Worm (Caenorhabditis elegans): Measurements from ENCODE around the gene W10G11.1.
A peak's percentile ranks its signal among the peaks of the same experiment; 100 is the strongest.

W10G11.1 gene

ce11 chrII:3520988-3521850 lies 39.3 kb downstream of the W10G11.1 start, which contains the start of gene W09G10.9 (continued):
- TF ChIP-seq eyg-1 (tag; optimal IDR thresholded peaks at IDR 0.05) = peak; percentile 49
- peak; percentile 57 for TF ChIP-seq nfya-1 (tag; optimal IDR thresholded peaks at IDR 0.05)
- TF ChIP-seq K02D7.2 (tag; optimal IDR thresholded peaks at IDR 0.05) = peak; percentile 56
- peak; percentile 46 for TF ChIP-seq ahr-1 (tag; optimal IDR thresholded peaks at IDR 0.05)
- peak; percentile 48 for TF ChIP-seq sdc-2 (tag; optimal IDR thresholded peaks at IDR 0.05)
- peak; percentile 79 for TF ChIP-seq ceh-45 (GFP tag; IDR thresholded peaks at IDR 0.05)
- no peak for TF ChIP-seq lim-6 (tag; optimal IDR thresholded peaks at IDR 0.05)
- TF ChIP-seq ceh-9 (tag; optimal IDR thresholded peaks at IDR 0.05) = peak; percentile 6
- peak; percentile 73 for TF ChIP-seq ceh-18 (tag; optimal IDR thresholded peaks at IDR 0.05)
- TF ChIP-seq tbx-2 (tag; optimal IDR thresholded peaks at IDR 0.05) = peak; percentile 80
- TF ChIP-seq ama-1 (optimal IDR thresholded peaks at IDR 0.05) = no peak
- TF ChIP-seq tbx-7 (tag; optimal IDR thresholded peaks at IDR 0.05) = no peak
- peak; percentile 77 for TF ChIP-seq pha-2 (tag; optimal IDR thresholded peaks at IDR 0.05)
- TF ChIP-seq hlh-6 (tag; optimal IDR thresholded peaks at IDR 0.05) = peak; percentile 77
- TF ChIP-seq ceh-14 (tag; optimal IDR thresholded peaks at IDR 0.05) = peak; percentile 13
- TF ChIP-seq sox-2 (GFP tag; IDR thresholded peaks at IDR 0.05) = peak; percentile 88
- peak; percentile 26 for TF ChIP-seq K09A11.1 (tag; optimal IDR thresholded peaks at IDR 0.05; ENCODE audit: insufficient read depth)
- TF ChIP-seq unc-86 (tag; optimal IDR thresholded peaks at IDR 0.05) = peak; percentile 75
- TF ChIP-seq hlh-13 (GFP tag; optimal IDR thresholded peaks at IDR 0.05) = peak; percentile 54
- TF ChIP-seq unc-42 (tag; optimal IDR thresholded peaks at IDR 0.05) = no peak
- TF ChIP-seq pat-9 (tag; optimal IDR thresholded peaks at IDR 0.05) = peak; percentile 73
- peak; percentile 66 for TF ChIP-seq fkh-6 (tag; optimal IDR thresholded peaks at IDR 0.05)
- no peak for TF ChIP-seq pax-1 (tag; optimal IDR thresholded peaks at IDR 0.05)
- TF ChIP-seq rnt-1 (tag; optimal IDR thresholded peaks at IDR 0.05) = peak; percentile 63
- TF ChIP-seq C38D4.7 (GFP tag; optimal IDR thresholded peaks at IDR 0.05) = peak; percentile 63
- peak; percentile 50 for TF ChIP-seq ceh-2 (tag; optimal IDR thresholded peaks at IDR 0.05)

- no peak for TF ChIP-seq pax-1 (tag; optimal IDR thresholded peaks at IDR 0.05)
- TF ChIP-seq zip-5 (tag; optimal IDR thresholded peaks at IDR 0.05) = peak; percentile 65
- peak; percentile 67 for TF ChIP-seq C08G9.2 (tag; optimal IDR thresholded peaks at IDR 0.05)
- TF ChIP-seq hlh-6 (tag; optimal IDR thresholded peaks at IDR 0.05) = peak; percentile 85
- peak; percentile 65 for TF ChIP-seq sox-4 (tag; optimal IDR thresholded peaks at IDR 0.05)
- peak; percentile 67 for TF ChIP-seq pha-2 (tag; optimal IDR thresholded peaks at IDR 0.05)
- peak; percentile 68 for TF ChIP-seq ceh-19 (GFP tag; optimal IDR thresholded peaks at IDR 0.05)
- TF ChIP-seq F13H6.1 (tag; optimal IDR thresholded peaks at IDR 0.05) = peak; percentile 12
- TF ChIP-seq Y22D7AL.16 (tag; optimal IDR thresholded peaks at IDR 0.05) = peak; percentile 46
- peak; percentile 75 for TF ChIP-seq C38D4.7 (GFP tag; optimal IDR thresholded peaks at IDR 0.05)
- peak; percentile 88 for TF ChIP-seq dve-1 (tag; optimal IDR thresholded peaks at IDR 0.05)
- TF ChIP-seq rnt-1 (tag; optimal IDR thresholded peaks at IDR 0.05) = peak; percentile 34
- peak; percentile 43 for TF ChIP-seq lim-6 (tag; optimal IDR thresholded peaks at IDR 0.05)
- peak; percentile 77 for TF ChIP-seq ceh-6 (GFP tag; optimal IDR thresholded peaks at IDR 0.05)
- peak; percentile 1 for TF ChIP-seq T23F11.4 (GFP tag; optimal IDR thresholded peaks at IDR 0.05)
- TF ChIP-seq unc-3 (GFP tag; conservative IDR thresholded peaks at IDR 0.05) = no peak
- TF ChIP-seq unc-3 (tag; optimal IDR thresholded peaks at IDR 0.05) = peak; percentile 50
- no peak for TF ChIP-seq ceh-24 (tag; optimal IDR thresholded peaks at IDR 0.05)
- TF ChIP-seq ceh-9 (tag; optimal IDR thresholded peaks at IDR 0.05) = peak; percentile 27
- peak; percentile 67 for TF ChIP-seq ceh-2 (tag; optimal IDR thresholded peaks at IDR 0.05)
- TF ChIP-seq eyg-1 (tag; optimal IDR thresholded peaks at IDR 0.05) = peak; percentile 81
- TF ChIP-seq unc-86 (tag; optimal IDR thresholded peaks at IDR 0.05) = peak; percentile 69
- TF ChIP-seq pat-9 (tag; optimal IDR thresholded peaks at IDR 0.05) = peak; percentile 68
- TF ChIP-seq hlh-15 (tag; optimal IDR thresholded peaks at IDR 0.05) = peak; percentile 37
- peak; percentile 57 for TF ChIP-seq sdc-2 (tag; optimal IDR thresholded peaks at IDR 0.05)
- no peak; the same call in 1 of the 2 replicates for TF ChIP-seq sox-2 (GFP tag; IDR thresholded peaks at IDR 0.05)
- peak; percentile 76 for TF ChIP-seq tbx-2 (tag; optimal IDR thresholded peaks at IDR 0.05)
- TF ChIP-seq nhr-11 (tag; optimal IDR thresholded peaks at IDR 0.05) = no peak
- no peak for TF ChIP-seq ceh-22 (tag; optimal IDR thresholded peaks at IDR 0.05)
- peak; percentile 69 for TF ChIP-seq K09A11.1 (tag; optimal IDR thresholded peaks at IDR 0.05; ENCODE audit: insufficient read depth)
- TF ChIP-seq pag-3 (tag; optimal IDR thresholded peaks at IDR 0.05; ENCODE audit: borderline replicate concordance) = peak; percentile 19
- peak; percentile 53 for TF ChIP-seq syd-9 (tag; optimal IDR thresholded peaks at IDR 0.05)
- TF ChIP-seq pha-4 (tag; optimal IDR thresholded peaks at IDR 0.05) = no peak
- TF ChIP-seq gmeb-2 (tag; optimal IDR thresholded peaks at IDR 0.05) = peak; percentile 52
- TF ChIP-seq nfya-1 (tag; optimal IDR thresholded peaks at IDR 0.05) = peak; percentile 64
- peak; percentile 77 for TF ChIP-seq madf-2 (tag; optimal IDR thresholded peaks at IDR 0.05)
- peak; percentile 77 for TF ChIP-seq ceh-14 (tag; optimal IDR thresholded peaks at IDR 0.05)
Measured at ce11 chrII:3518961-3519544, 41.4 kb downstream of the W10G11.1 start, which contains the start of gene clec-126. Gene clec-126, plus strand, starts transcription at chrII:3519494.
